Worm (Caenorhabditis elegans): ENCODE results near the gene memo-1.

DNA sequence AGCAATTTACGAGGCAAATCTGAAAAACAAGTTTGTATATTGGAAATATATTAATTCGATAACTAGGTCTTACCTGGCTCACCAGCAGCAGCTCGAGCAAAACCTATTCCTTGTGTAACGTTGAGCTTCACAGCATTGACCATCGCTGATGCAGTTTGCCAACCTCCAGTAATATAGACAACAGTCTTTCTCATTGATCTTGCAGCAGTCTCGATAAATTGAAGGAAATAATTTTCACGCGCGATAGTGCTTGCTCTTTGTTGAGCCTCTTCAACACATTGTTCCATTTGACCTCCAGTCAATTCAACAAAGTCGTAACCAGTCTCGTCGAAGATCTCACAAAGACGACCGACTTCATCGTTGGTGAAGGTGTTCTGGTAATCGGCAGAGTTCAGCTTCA is 36.4 kb downstream of the memo-1 start:
- TF ChIP-seq ref-1 (GFP tag; conservative IDR thresholded peaks at IDR 0.05) = no peak
- no peak for TF ChIP-seq ztf-23 (GFP tag; IDR thresholded peaks at IDR 0.05)
- TF ChIP-seq T22C8.4 (GFP tag; IDR thresholded peaks at IDR 0.05) = no peak

All from whole organism, midembryonic.